Fruit fly (Drosophila melanogaster) whole organism, embryonic: Measurements from ENCODE around the gene CG15553.

Experiments
- BtbVII ChIP-seq: fragments of 200-800 bp; sonication (Bioruptor generic); optimal IDR thresholded peaks from 3 replicates; lab custom pipeline; 2017; ENCODE audit warnings: missing biosample characterization, mild to moderate bottlenecking, missing genetic modification characterization
- CG10274 ChIP-seq: fragments of 200-800 bp; sonication (Bioruptor generic); optimal IDR thresholded peaks from 3 replicates; lab custom pipeline; 2017; ENCODE audit warnings: missing biosample characterization, mild to moderate bottlenecking, missing genetic modification characterization
- CG10959 ChIP-seq: fragments of 200-800 bp; sonication (Bioruptor generic); IDR thresholded peaks from 2 replicates; pipeline ENCODE4 v1.3.6; 2022; ENCODE audit warnings: missing biosample characterization, missing genetic modification characterization
- CG12219 ChIP-seq: fragments of 200-800 bp; sonication (Bioruptor generic); optimal IDR thresholded peaks from 3 replicates; lab custom pipeline; 2018; ENCODE audit warnings: missing biosample characterization, mild to moderate bottlenecking, missing genetic modification characterization
- CG12659 ChIP-seq: fragments of 200-800 bp; sonication (Bioruptor generic); optimal IDR thresholded peaks from 3 replicates; lab custom pipeline; 2017; ENCODE audit warnings: mild to moderate bottlenecking, missing biosample characterization, missing genetic modification reagents, missing genetic modification characterization
- CG13287 ChIP-seq: fragments of 200-800 bp; sonication (Bioruptor generic); IDR thresholded peaks from 2 replicates; pipeline ENCODE4 v1.3.6; 2022; ENCODE audit warnings: missing biosample characterization, missing genetic modification characterization; ENCODE audit not compliant: partially characterized antibody
- CG14965 ChIP-seq: fragments of 200-800 bp; sonication (Bioruptor generic); optimal IDR thresholded peaks from 2 replicates; lab custom pipeline; 2016; ENCODE audit warnings: missing biosample characterization, missing genetic modification characterization, borderline replicate concordance
- CG17361 ChIP-seq: fragments of 200-800 bp; sonication (Bioruptor generic); IDR thresholded peaks from 3 replicates; pipeline ENCODE4 v1.3.6; 2022; ENCODE audit warnings: missing biosample characterization, missing genetic modification characterization
- CG18619 ChIP-seq: fragments of 200-800 bp; sonication (Bioruptor generic); optimal IDR thresholded peaks from 3 replicates; lab custom pipeline; 2017; ENCODE audit warnings: missing biosample characterization, mild to moderate bottlenecking, missing genetic modification characterization
- CG2116 ChIP-seq: fragments of 200-800 bp; sonication (Bioruptor generic); optimal IDR thresholded peaks from 3 replicates; lab custom pipeline; 2018; ENCODE audit warnings: missing biosample characterization, mild to moderate bottlenecking, missing genetic modification characterization
- CG2678 ChIP-seq: fragments of 200-800 bp; sonication (Bioruptor generic); optimal IDR thresholded peaks from 3 replicates; lab custom pipeline; 2019; ENCODE audit warnings: missing biosample characterization, mild to moderate bottlenecking, missing genetic modification characterization, moderate library complexity
- CG30431 ChIP-seq: fragments of 200-800 bp; sonication (Bioruptor generic); optimal IDR thresholded peaks from 2 replicates; lab custom pipeline; 2017; ENCODE audit warnings: missing biosample characterization, missing genetic modification characterization
- CG3726 ChIP-seq: fragments of 200-800 bp; sonication (Bioruptor generic); IDR thresholded peaks from 3 replicates; pipeline ENCODE4, ENCODE4 v1.3.6; 2022; ENCODE audit warnings: missing biosample characterization, missing genetic modification characterization
- CG3838 ChIP-seq: fragments of 200-800 bp; sonication (Bioruptor generic); optimal IDR thresholded peaks from 3 replicates; lab custom pipeline; 2016; ENCODE audit warnings: missing biosample characterization, missing genetic modification characterization
- CG4328 ChIP-seq: fragments of 200-800 bp; sonication (Bioruptor generic); optimal IDR thresholded peaks from 3 replicates; lab custom pipeline; 2017; ENCODE audit warnings: missing biosample characterization, missing genetic modification reagents, missing genetic modification characterization
- CG5245 ChIP-seq: fragments of 200-800 bp; sonication (Bioruptor generic); optimal IDR thresholded peaks from 3 replicates; lab custom pipeline; 2016; ENCODE audit warnings: missing biosample characterization, missing genetic modification characterization
- CG7271 ChIP-seq: fragments of 200-800 bp; sonication (Bioruptor generic); optimal IDR thresholded peaks from 2 replicates; lab custom pipeline; 2018; ENCODE audit warnings: missing biosample characterization, mild to moderate bottlenecking, missing genetic modification characterization, moderate library complexity
- CG7372 ChIP-seq: fragments of 200-800 bp; sonication (Bioruptor generic); IDR thresholded peaks from 2 replicates; pipeline ENCODE4 v1.3.6; 2022; ENCODE audit warnings: missing biosample characterization, missing genetic modification characterization
- CG8765 ChIP-seq: fragments of 200-800 bp; sonication (Bioruptor generic); IDR thresholded peaks from 2 replicates; pipeline ENCODE4 v1.3.6; 2022; ENCODE audit warnings: missing biosample characterization, missing genetic modification characterization
- CG9797 ChIP-seq: fragments of 200-800 bp; sonication (Bioruptor generic); optimal IDR thresholded peaks from 3 replicates; lab custom pipeline; 2018; ENCODE audit warnings: missing biosample characterization, mild to moderate bottlenecking, missing genetic modification characterization
- CTCF ChIP-seq: fragments of 200-800 bp; sonication (Bioruptor generic); optimal IDR thresholded peaks from 2 replicates; lab custom pipeline; 2017; ENCODE audit warnings: missing biosample characterization, mild to moderate bottlenecking, missing genetic modification characterization, moderate library complexity
- Dek ChIP-seq: fragments of 200-800 bp; sonication (Bioruptor generic); optimal IDR thresholded peaks from 3 replicates; lab custom pipeline; 2019; ENCODE audit warnings: missing biosample characterization, mild to moderate bottlenecking, missing genetic modification characterization, moderate library complexity
- Dp ChIP-seq: fragments of 200-800 bp; sonication (Bioruptor generic); optimal IDR thresholded peaks from 2 replicates; lab custom pipeline; 2018; ENCODE audit warnings: missing biosample characterization, mild to moderate bottlenecking, missing genetic modification characterization, moderate library complexity
- Dref ChIP-seq: fragments of 200-800 bp; sonication (Bioruptor generic); IDR thresholded peaks from 2 replicates; pipeline ENCODE4 v1.3.6; 2022; ENCODE audit warnings: missing biosample characterization, missing genetic modification characterization
- ERR ChIP-seq: fragments of 200-800 bp; sonication (Bioruptor generic); optimal IDR thresholded peaks from 2 replicates; lab custom pipeline; 2016; ENCODE audit warnings: missing biosample characterization, missing genetic modification characterization
- Ets65A ChIP-seq: fragments of 200-800 bp; sonication (Bioruptor generic); peaks from one replicate; lab custom pipeline; 2016; ENCODE audit warnings: missing biosample characterization, missing genetic modification characterization
- Gsc ChIP-seq: fragments of 200-800 bp; sonication (Bioruptor generic); IDR thresholded peaks from 2 replicates; pipeline ENCODE4 v1.3.6; 2022; ENCODE audit warnings: missing biosample characterization, missing genetic modification characterization
- H15 ChIP-seq: fragments of 200-800 bp; sonication (Bioruptor generic); IDR thresholded peaks from 3 replicates; pipeline ENCODE4 v1.3.6; 2022; ENCODE audit warnings: missing biosample characterization, missing genetic modification characterization
- HHEX ChIP-seq: fragments of 200-800 bp; sonication (Bioruptor generic); optimal IDR thresholded peaks from 3 replicates; lab custom pipeline; 2017; ENCODE audit warnings: missing biosample characterization, mild to moderate bottlenecking, missing genetic modification characterization, missing genetic modification reagents
- Hr78 ChIP-seq, 2 experiments: fragments of 200-800 bp in 1 of 2; fragments of >200 bp in 1 of 2; sonication (Bioruptor generic) in 1 of 2; optimal IDR thresholded peaks; 2 replicates each; lab custom pipeline; 2017 to 2019; ENCODE audit warnings: missing biosample characterization in 2 of 2, missing genetic modification characterization in 2 of 2, mild to moderate bottlenecking in 1 of 2, moderate library complexity in 1 of 2
- Oli ChIP-seq: fragments of 200-800 bp; sonication (Bioruptor generic); optimal IDR thresholded peaks from 2 replicates; lab custom pipeline; 2018; ENCODE audit warnings: missing biosample characterization, mild to moderate bottlenecking, missing genetic modification characterization, moderate library complexity
- Pdp1 ChIP-seq, 2 experiments: fragments of 200-800 bp; sonication (Bioruptor generic); optimal IDR thresholded peaks; 3 replicates each; lab custom pipeline; 2016; ENCODE audit warnings: missing biosample characterization in 2 of 2, missing genetic modification characterization in 2 of 2, mild to moderate bottlenecking in 1 of 2, moderate library complexity in 1 of 2
- Rx ChIP-seq: fragments of 200-800 bp; sonication (Bioruptor generic); IDR thresholded peaks from 2 replicates; pipeline ENCODE4 v1.3.6; 2022; ENCODE audit warnings: missing biosample characterization, missing genetic modification characterization
- Taf1 ChIP-seq: fragments of 200-800 bp; sonication (Bioruptor generic); IDR thresholded peaks from 2 replicates; pipeline ENCODE4 v1.3.6; 2022; ENCODE audit warnings: missing biosample characterization, missing genetic modification characterization
- aop ChIP-seq: fragments of 200-800 bp; sonication (Bioruptor generic); IDR thresholded peaks from 2 replicates; pipeline ENCODE4 v1.3.6; 2022; ENCODE audit warnings: missing biosample characterization, missing genetic modification characterization
- crc ChIP-seq: fragments of 200-800 bp; sonication (Bioruptor generic); optimal IDR thresholded peaks from 2 replicates; lab custom pipeline; 2016; ENCODE audit warnings: missing biosample characterization, missing genetic modification characterization
- en ChIP-seq: fragments of 200-800 bp; sonication (Bioruptor generic); optimal IDR thresholded peaks from 2 replicates; lab custom pipeline; 2016; ENCODE audit warnings: missing biosample characterization, missing genetic modification characterization
- eve ChIP-seq, 2 experiments: fragments of >200 bp; optimal IDR thresholded peaks; 2 replicates each; lab custom pipeline; 2017; ENCODE audit warnings: missing biosample characterization in 2 of 2, missing genetic modification characterization in 2 of 2
- grn ChIP-seq: fragments of 200-800 bp; sonication (Bioruptor generic); optimal IDR thresholded peaks from 3 replicates; lab custom pipeline; 2017; ENCODE audit warnings: missing biosample characterization, missing genetic modification characterization
- gsb-n ChIP-seq: fragments of 200-800 bp; sonication (Bioruptor generic); optimal IDR thresholded peaks from 3 replicates; lab custom pipeline; 2018; ENCODE audit warnings: missing biosample characterization, mild to moderate bottlenecking, missing genetic modification characterization
- hbn ChIP-seq: fragments of 200-800 bp; sonication (Bioruptor generic); IDR thresholded peaks from 2 replicates; pipeline ENCODE4 v1.3.6; 2022; ENCODE audit warnings: missing biosample characterization, missing genetic modification characterization; ENCODE audit not compliant: partially characterized antibody
- hth ChIP-seq: fragments of >200 bp; optimal IDR thresholded peaks from 2 replicates; lab custom pipeline; 2017; ENCODE audit warnings: inconsistent platforms
- odd ChIP-seq: fragments of 200-800 bp; sonication (Bioruptor generic); optimal IDR thresholded peaks from 2 replicates; lab custom pipeline; 2017; ENCODE audit warnings: missing biosample characterization, mild to moderate bottlenecking, missing genetic modification characterization
- peb ChIP-seq: fragments of 200-800 bp; sonication (Bioruptor generic); IDR thresholded peaks from 2 replicates; pipeline ENCODE4 v1.3.6; 2022; ENCODE audit warnings: missing biosample characterization, missing genetic modification characterization
- prd ChIP-seq, 3 experiments: fragments of >200 bp in 2 of 3; fragments of 200-800 bp in 1 of 3; sonication (Bioruptor generic) in 1 of 3; optimal IDR thresholded peaks in 2 of 3; IDR thresholded peaks in 1 of 3; 2 replicates in 2 of 3; 3 replicates in 1 of 3; pipeline versions ENCODE4 v1.3.6 to Lab custom; 2017 to 2022; ENCODE audit warnings: missing biosample characterization in 1 of 3, missing genetic modification characterization in 1 of 3
- pum ChIP-seq: fragments of 200-800 bp; sonication (Bioruptor generic); optimal IDR thresholded peaks from 2 replicates; lab custom pipeline; 2016; ENCODE audit warnings: missing biosample characterization, missing genetic modification characterization
- ro ChIP-seq: fragments of 200-800 bp; sonication (Bioruptor generic); IDR thresholded peaks from 2 replicates; pipeline ENCODE4 v1.3.6; 2022; ENCODE audit warnings: missing biosample characterization, missing genetic modification characterization
- ssp ChIP-seq: fragments of 200-800 bp; sonication (Bioruptor generic); IDR thresholded peaks from 2 replicates; pipeline ENCODE4 v1.3.6; 2022; ENCODE audit warnings: missing biosample characterization, missing genetic modification characterization
- tin ChIP-seq: fragments of 200-800 bp; sonication (Bioruptor generic); optimal IDR thresholded peaks from 3 replicates; lab custom pipeline; 2016; ENCODE audit warnings: missing biosample characterization, missing genetic modification characterization
- wor ChIP-seq: fragments of 200-800 bp; sonication (Bioruptor generic); IDR thresholded peaks from 2 replicates; pipeline ENCODE4 v1.3.6; 2022; ENCODE audit warnings: missing biosample characterization, missing genetic modification characterization

Gene CG15553

DNA sequence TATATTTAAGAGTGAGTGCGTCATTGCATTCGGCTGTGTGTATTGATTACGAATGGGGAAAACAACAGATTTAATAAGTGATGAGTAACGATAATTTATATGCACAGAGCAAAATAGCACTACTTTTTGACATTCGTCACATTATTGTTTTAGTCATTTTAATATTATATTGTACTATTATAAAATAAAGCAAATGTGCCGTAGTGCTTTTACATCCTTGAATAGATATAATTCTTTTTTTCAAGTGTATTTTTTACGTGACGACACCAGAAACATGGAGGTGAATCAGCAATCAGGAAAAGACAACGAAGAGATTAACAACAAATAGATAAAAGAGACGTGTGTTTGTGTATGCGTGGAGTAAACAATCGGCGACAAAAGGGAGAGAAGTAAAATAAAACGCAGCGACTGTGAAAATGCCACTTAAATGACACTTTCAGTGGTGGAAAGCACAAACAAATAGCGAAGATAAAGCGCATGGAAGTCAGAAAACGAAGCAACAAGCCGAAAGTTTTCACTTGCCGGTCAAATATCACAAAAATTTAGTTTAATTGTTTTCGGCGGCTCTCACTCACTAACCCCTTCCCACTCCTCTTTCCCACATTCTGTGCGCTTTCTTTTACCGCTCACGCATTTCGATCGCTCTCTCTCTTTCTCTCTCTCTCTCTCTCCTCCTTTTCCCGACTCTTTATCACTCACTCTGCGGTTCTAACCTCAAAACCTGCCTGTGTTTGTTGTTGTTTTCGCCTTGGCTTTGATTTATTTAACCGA is 41.7 kb downstream of the CG15553 start (continued):
- TF ChIP-seq CG10959 (GFP tag; lab: Robert Waterston, UW) (peak; percentile 71), ssp (GFP tag; lab: Robert Waterston, UW) (peak; percentile 57), eve (GFP tag; optimal IDR thresholded peaks at IDR 0.05; lab: Kevin White, UChicago) (peak in 1 of 2 experiments; percentile 89), ro (GFP tag; lab: Robert Waterston, UW) (no peak), prd (optimal IDR thresholded peaks at IDR 0.05; lab: Kevin White, UChicago) (no peak), prd (GFP tag; IDR thresholded peaks at IDR 0.05; lab: Robert Waterston, UW) (peak; percentile 89), peb (GFP tag; lab: Robert Waterston, UW) (peak; percentile 51), ERR (no peak), hbn (GFP tag; lab: Robert Waterston, UW) (no peak), HHEX (peak; percentile 73), CG7372 (GFP tag; lab: Robert Waterston, UW) (peak; percentile 71), CG3726 (GFP tag; lab: Robert Waterston, UW) (peak; percentile 81), CG8765 (GFP tag; lab: Robert Waterston, UW) (peak; percentile 58), pum (GFP tag; lab: Kevin White, UChicago) (no peak), Dref (GFP tag; lab: Robert Waterston, UW) (no peak), Dek (tag; lab: Kevin White, UChicago) (peak; percentile 70), CG14965 (GFP tag; lab: Kevin White, UChicago) (no peak), CG2678 (peak; percentile 90), CG4328 (GFP tag; lab: Kevin White, UChicago) (peak; percentile 36), tin (peak; percentile 81), CG18619 (peak; percentile 65), Pdp1 (GFP tag; optimal IDR thresholded peaks at IDR 0.05; lab: Kevin White, UChicago) (peak; percentile 35 to 41), wor (GFP tag; lab: Robert Waterston, UW) (peak; percentile 67), H15 (GFP tag; lab: Robert Waterston, UW) (peak; percentile 64; the same call in 2 of the 3 replicates), CG10274 (GFP tag; lab: Kevin White, UChicago) (peak; percentile 30), en (GFP tag; lab: Kevin White, UChicago) (no peak), CG5245 (GFP tag; lab: Kevin White, UChicago) (peak; percentile 77), aop (GFP tag; lab: Robert Waterston, UW) (no peak), CG12219 (peak; percentile 51), hth (lab: Kevin White, UChicago) (no peak), CG13287 (no peak), CTCF (peak; percentile 37), CG2116 (GFP tag; lab: Kevin White, UChicago) (peak; percentile 39), Gsc (peak; percentile 55), Rx (GFP tag; lab: Robert Waterston, UW) (peak; percentile 51; the same call in 1 of the 2 replicates), gsb-n (tag; lab: Kevin White, UChicago) (peak; percentile 83), CG17361 (GFP tag; lab: Robert Waterston, UW) (peak; percentile 91), Dp (no peak), CG9797 (GFP tag; lab: Kevin White, UChicago) (no peak), Ets65A (GFP tag; lab: Kevin White, UChicago) (no peak), BtbVII (peak; percentile 45), CG12659 (GFP tag; lab: Kevin White, UChicago) (peak; percentile 72), Hr78 (GFP tag; optimal IDR thresholded peaks at IDR 0.05; lab: Kevin White, UChicago) (no peak), CG3838 (GFP tag; lab: Kevin White, UChicago) (peak; percentile 19), CG7271 (peak; percentile 46), CG30431 (GFP tag; lab: Kevin White, UChicago) (peak; percentile 67), Taf1 (GFP tag; lab: Robert Waterston, UW) (peak; percentile 72), grn (GFP tag; lab: Kevin White, UChicago) (peak; percentile 67), crc (GFP tag; lab: Kevin White, UChicago) (no peak), odd (GFP tag; lab: Kevin White, UChicago) (peak; percentile 58), Oli (peak; percentile 86)
